Fruit fly (Drosophila melanogaster) whole organism, wandering third instar larva: Measurements from ENCODE around the gene CG33267.

Experiments used
- Dfd ChIP-seq: fragments of >200 bp; optimal IDR thresholded peaks from 2 replicates; lab custom pipeline; 2017; ENCODE audit warnings: missing biosample characterization, missing genetic modification characterization
- Dif ChIP-seq: fragments of 200-275, 200-300 bp; sonication (Bioruptor generic); optimal IDR thresholded peaks from 2 replicates; lab custom pipeline; 2018; ENCODE audit warnings: missing biosample characterization, missing genetic modification characterization; ENCODE audit not compliant: partially characterized antibody
- GATAd ChIP-seq: sonication (Bioruptor generic); optimal IDR thresholded peaks from 2 replicates; lab custom pipeline; 2016; ENCODE audit warnings: missing biosample characterization, missing genetic modification characterization
- Hr78 ChIP-seq: fragments of >200 bp; optimal IDR thresholded peaks from 2 replicates; lab custom pipeline; 2017; ENCODE audit warnings: missing biosample characterization, missing genetic modification characterization
- dmrt93B ChIP-seq: fragments of 200-800 bp; sonication (Bioruptor generic); optimal IDR thresholded peaks from 2 replicates; lab custom pipeline; 2018; ENCODE audit warnings: missing biosample characterization, mild to moderate bottlenecking, missing genetic modification characterization
- dsf ChIP-seq: sonication (Bioruptor generic); optimal IDR thresholded peaks from 2 replicates; lab custom pipeline; 2016; ENCODE audit warnings: missing biosample characterization, missing genetic modification characterization, borderline replicate concordance
- psq ChIP-seq: fragments of 200-800 bp; sonication (Bioruptor generic); optimal IDR thresholded peaks from 3 replicates; lab custom pipeline; 2017; ENCODE audit warnings: missing biosample characterization, mild to moderate bottlenecking, missing genetic modification characterization, moderate library complexity
- rgr ChIP-seq: fragments of 200-800 bp; sonication (Bioruptor generic); optimal IDR thresholded peaks from 3 replicates; lab custom pipeline; 2016; ENCODE audit warnings: missing biosample characterization, mild to moderate bottlenecking, missing genetic modification characterization
- sage ChIP-seq: fragments of 200-800 bp; sonication (Bioruptor generic); optimal IDR thresholded peaks from 2 replicates; lab custom pipeline; 2016; ENCODE audit warnings: missing biosample characterization, mild to moderate bottlenecking, missing genetic modification characterization
- tai ChIP-seq: sonication (Bioruptor generic); optimal IDR thresholded peaks from 2 replicates; lab custom pipeline; 2016; ENCODE audit warnings: missing biosample characterization, missing genetic modification characterization
- usp ChIP-seq: fragments of >200 bp; optimal IDR thresholded peaks from 2 replicates; lab custom pipeline; 2017; ENCODE audit warnings: missing biosample characterization, missing genetic modification characterization

DNA sequence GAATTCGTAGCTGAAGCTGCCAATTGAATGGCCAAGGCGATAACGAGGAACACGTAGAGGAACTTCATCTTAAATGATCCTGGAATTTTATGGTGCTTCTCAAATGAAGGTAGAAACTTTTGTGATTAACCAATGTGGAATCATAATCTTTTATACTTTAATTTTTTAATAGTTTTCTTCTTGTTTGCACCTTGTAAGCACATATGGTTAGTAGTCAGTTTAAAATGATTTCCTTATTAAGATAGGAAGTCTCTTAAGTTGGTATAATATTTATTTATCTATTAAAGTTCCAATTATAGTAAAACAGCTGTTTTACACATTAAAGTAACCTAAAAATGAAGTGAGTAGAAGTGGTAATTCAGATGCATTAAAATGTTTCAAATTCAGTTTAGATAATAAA lies 16.6 kb downstream of the CG33267 start, which contains the start of gene CG43391:
- TF ChIP-seq usp (GFP tag; lab: Kevin White, UChicago) = no peak
- no peak for TF ChIP-seq psq (GFP tag; lab: Kevin White, UChicago)
- no peak for TF ChIP-seq rgr (GFP tag; lab: Kevin White, UChicago)
- TF ChIP-seq dsf (GFP tag; lab: Kevin White, UChicago) = no peak
- TF ChIP-seq dmrt93B (GFP tag; lab: Kevin White, UChicago) = no peak
- TF ChIP-seq Hr78 (GFP tag; lab: Kevin White, UChicago) = no peak
- TF ChIP-seq Dfd (GFP tag; lab: Kevin White, UChicago) = no peak
- no peak for TF ChIP-seq Dif (GFP tag; lab: Kevin White, UChicago)
- TF ChIP-seq GATAd = no peak
- TF ChIP-seq tai (GFP tag; lab: Kevin White, UChicago) = no peak
- no peak for TF ChIP-seq sage (GFP tag; lab: Kevin White, UChicago)
